Fruit fly (Drosophila melanogaster): ENCODE data around the gene Karl.

The Karl gene

dm6 chrX:11816434-11816948 lies 29.3 kb downstream of the Karl start, which contains the start of the genes CG1578 and rudhira (continued):
- TF ChIP-seq CG34376 (GFP tag; optimal IDR thresholded peaks at IDR 0.05): no peak
- no peak for TF ChIP-seq br (optimal IDR thresholded peaks at IDR 0.05)
- TF ChIP-seq CHES-1-like (GFP tag; optimal IDR thresholded peaks at IDR 0.05): no peak

- TF ChIP-seq sr (GFP tag; IDR thresholded peaks at IDR 0.05) (no peak), chm (GFP tag; IDR thresholded peaks at IDR 0.05) (no peak), CG13624 (GFP tag; optimal IDR thresholded peaks at IDR 0.05) (peak; percentile 23), ci (GFP tag; IDR thresholded peaks at IDR 0.05) (peak; percentile 29; the same call in 1 of the 3 replicates), stc (GFP tag; IDR thresholded peaks at IDR 0.05) (0 out of 2 replicates have a peak, but pooled peaks have one; percentile 9), sd (tag; optimal IDR thresholded peaks at IDR 0.05) (peak; percentile 13), Trl (optimal IDR thresholded peaks at IDR 0.05) (peak; percentile 79 to 91), Trl (GFP tag; optimal IDR thresholded peaks at IDR 0.05) (peak; percentile 56), pros (GFP tag; optimal IDR thresholded peaks at IDR 0.05) (peak; percentile 61), HLHmδ (GFP tag; optimal IDR thresholded peaks at IDR 0.05) (peak; percentile 36), CG3407 (GFP tag; optimal IDR thresholded peaks at IDR 0.05) (peak; percentile 6), CG12299 (tag; optimal IDR thresholded peaks at IDR 0.05) (peak; percentile 9), chinmo (GFP tag; IDR thresholded peaks at IDR 0.05; ENCODE audit: partially characterized antibody) (peak; percentile 83; the same call in 1 of the 4 replicates), dm (GFP tag; optimal IDR thresholded peaks at IDR 0.05) (no peak), Med (GFP tag) (peak; percentile 50), ara (GFP tag; IDR thresholded peaks at IDR 0.05) (no peak), CG3163 (GFP tag; optimal IDR thresholded peaks at IDR 0.05) (peak; percentile 35), nau (GFP tag; optimal IDR thresholded peaks at IDR 0.05) (peak; percentile 13), Blimp-1 (GFP tag; optimal IDR thresholded peaks at IDR 0.05) (no peak), her (GFP tag; optimal IDR thresholded peaks at IDR 0.05) (no peak), CG14014 (GFP tag; IDR thresholded peaks at IDR 0.05) (0 out of 2 replicates have a peak, but pooled peaks have one; percentile 16), az2 (GFP tag; optimal IDR thresholded peaks at IDR 0.05) (no peak), CG1233 (GFP tag; optimal IDR thresholded peaks at IDR 0.05) (no peak), Aef1 (GFP tag; IDR thresholded peaks at IDR 0.05) (peak; percentile 81), CG17612 (GFP tag; IDR thresholded peaks at IDR 0.05) (no peak), HLH54F (GFP tag; optimal IDR thresholded peaks at IDR 0.05) (no peak), yki (optimal IDR thresholded peaks at IDR 0.05) (peak; percentile 10), lab (GFP tag; optimal IDR thresholded peaks at IDR 0.05) (peak; percentile 28), cad (GFP tag; optimal IDR thresholded peaks at IDR 0.05) (no peak), CG30020 (tag; optimal IDR thresholded peaks at IDR 0.05) (no peak), CG34376 (GFP tag; optimal IDR thresholded peaks at IDR 0.05) (peak; percentile 48), MESR4 (GFP tag; optimal IDR thresholded peaks at IDR 0.05) (peak; percentile 19), sens (GFP tag) (peak; percentile 40), CG1832 (GFP tag; optimal IDR thresholded peaks at IDR 0.05) (peak; percentile 47), MTF-1 (GFP tag; optimal IDR thresholded peaks at IDR 0.05; ENCODE audit: borderline replicate concordance) (peak; percentile 20), dysf (GFP tag; IDR thresholded peaks at IDR 0.05) (no peak), oc (tag; optimal IDR thresholded peaks at IDR 0.05) (no peak), kni (GFP tag; optimal IDR thresholded peaks at IDR 0.05) (peak; percentile 28), bowl (GFP tag; IDR thresholded peaks at IDR 0.05) (no peak), Sry-β (GFP tag; optimal IDR thresholded peaks at IDR 0.05) (no peak), crp (GFP tag; optimal IDR thresholded peaks at IDR 0.05) (peak in 1 of 2 experiments; percentile 73), CG17568 (GFP tag; optimal IDR thresholded peaks at IDR 0.05) (no peak), CG9817 (tag; optimal IDR thresholded peaks at IDR 0.05) (no peak), Asciz (GFP tag; optimal IDR thresholded peaks at IDR 0.05) (no peak), CG17912 (GFP tag; optimal IDR thresholded peaks at IDR 0.05) (no peak)
Observed at dm6 chrX:11817183-11817972, 30.2 kb downstream of the Karl start.
